Worm (Caenorhabditis elegans) whole organism, early embryonic: Measurements from ENCODE around the gene smg-9.

ENCODE experiments used
- B0310.2 ChIP-seq: sonication (generic microtip); optimal IDR thresholded peaks from 2 replicates; lab custom pipeline; 2016; ENCODE audit warnings: mild to moderate bottlenecking, missing genetic modification characterization, missing compliant biosample characterization
- F13C5.2 ChIP-seq: sonication (generic microtip); optimal IDR thresholded peaks from 2 replicates; lab custom pipeline; 2017; ENCODE audit warnings: mild to moderate bottlenecking, missing genetic modification characterization, inconsistent platforms, missing compliant biosample characterization
- aly-1 ChIP-seq: sonication (generic microtip); optimal IDR thresholded peaks from 2 replicates; lab custom pipeline; 2016; ENCODE audit warnings: missing genetic modification characterization, missing compliant biosample characterization
- ama-1 ChIP-seq: fragments of 150-350 bp; optimal IDR thresholded peaks from 2 replicates; lab custom pipeline; 2014
- ceh-13 ChIP-seq: fragments of 200-800 bp; sonication (Bioruptor generic); optimal IDR thresholded peaks from 2 replicates; lab custom pipeline; 2018; ENCODE audit warnings: mild to moderate bottlenecking, missing genetic modification characterization, missing compliant biosample characterization
- ceh-36 ChIP-seq: sonication (generic microtip); optimal IDR thresholded peaks from 2 replicates; lab custom pipeline; 2016; ENCODE audit warnings: missing genetic modification characterization, inconsistent platforms, missing compliant biosample characterization
- ets-7 ChIP-seq: sonication (generic microtip); optimal IDR thresholded peaks from 2 replicates; lab custom pipeline; 2016; ENCODE audit warnings: missing genotype, missing genetic modification characterization, missing compliant biosample characterization
- flt-1 ChIP-seq: fragments of 200-800 bp; sonication (Bioruptor generic); IDR thresholded peaks from 2 replicates; pipeline ENCODE4 v1.3.6; 2022; ENCODE audit warnings: missing genetic modification characterization, missing compliant biosample characterization
- hmbx-1 ChIP-seq: sonication (generic microtip); optimal IDR thresholded peaks from 2 replicates; lab custom pipeline; 2016; ENCODE audit warnings: mild to moderate bottlenecking, missing genetic modification characterization, missing compliant biosample characterization
- hmg-4 ChIP-seq: fragments of 200-800 bp; sonication (Bioruptor generic); optimal IDR thresholded peaks from 2 replicates; lab custom pipeline; 2018; ENCODE audit warnings: mild to moderate bottlenecking, missing genetic modification characterization, missing compliant biosample characterization
- hnd-1 ChIP-seq: sonication (generic microtip); optimal IDR thresholded peaks from 2 replicates; lab custom pipeline; 2016; ENCODE audit warnings: missing genetic modification characterization, missing compliant biosample characterization
- pes-1 ChIP-seq: fragments of 200-800 bp; sonication (Bioruptor generic); IDR thresholded peaks from 2 replicates; pipeline ENCODE4 v1.3.6; 2022; ENCODE audit warnings: missing genetic modification reagents, missing genetic modification characterization, missing compliant biosample characterization
- scrt-1 ChIP-seq: fragments of 200-800 bp; sonication (Bioruptor generic); IDR thresholded peaks from 2 replicates; pipeline ENCODE4 v1.3.6; 2022; ENCODE audit warnings: missing genetic modification characterization, missing compliant biosample characterization
- sea-1 ChIP-seq: fragments of 200-800 bp; sonication (Bioruptor generic); conservative IDR thresholded peaks from 2 replicates; pipeline ENCODE4 v1.3.6; 2022; ENCODE audit warnings: missing genetic modification characterization, missing compliant biosample characterization
- tbx-11 ChIP-seq: fragments of 200-800 bp; sonication (Bioruptor generic); IDR thresholded peaks from 2 replicates; pipeline ENCODE4 v1.3.6; 2022; ENCODE audit warnings: missing genetic modification characterization, missing compliant biosample characterization
- tbx-37 ChIP-seq: fragments of 200-800 bp; sonication (Bioruptor generic); conservative IDR thresholded peaks from 2 replicates; pipeline ENCODE4 v1.3.6; 2022; ENCODE audit warnings: missing genetic modification reagents, missing genetic modification characterization, missing compliant biosample characterization
- tra-4 ChIP-seq: sonication (generic microtip); optimal IDR thresholded peaks from 2 replicates; lab custom pipeline; 2017; ENCODE audit warnings: missing genetic modification characterization, missing compliant biosample characterization

The smg-9 gene

ce11 chrII:14785906-14786305 lies 33.3 kb upstream of the smg-9 start, which contains the start of gene Y54E2A.9:
Gene Y54E2A.9, minus strand, starts transcription at chrII:14786006.
- TF ChIP-seq hnd-1 (tag; lab: Kevin White, UChicago) (no peak), hmbx-1 (tag; lab: Kevin White, UChicago) (no peak), pes-1 (GFP tag; lab: Robert Waterston, UW) (no peak), ets-7 (no peak), aly-1 (no peak), hmg-4 (no peak), sea-1 (GFP tag; lab: Robert Waterston, UW) (no peak), tra-4 (tag; lab: Kevin White, UChicago) (no peak), ceh-13 (GFP tag; lab: Kevin White, UChicago) (no peak), tbx-11 (GFP tag; lab: Robert Waterston, UW) (no peak), B0310.2 (no peak), ceh-36 (tag; lab: Kevin White, UChicago) (no peak), ama-1 (no peak), tbx-37 (no peak), flt-1 (GFP tag; lab: Robert Waterston, UW) (no peak)

- TF ChIP-seq scrt-1 (GFP tag; lab: Robert Waterston, UW): no peak
- TF ChIP-seq tra-4 (tag; lab: Kevin White, UChicago): no peak
These were observed 27.2 kb upstream of the smg-9 start for ce11 chrII:14779851-14780250.

- TF ChIP-seq tra-4 (tag; lab: Kevin White, UChicago): no peak
- no peak for TF ChIP-seq pes-1 (GFP tag; lab: Robert Waterston, UW)
- TF ChIP-seq B0310.2: no peak
- no peak for TF ChIP-seq hmg-4
- TF ChIP-seq flt-1 (GFP tag; lab: Robert Waterston, UW): no peak
- TF ChIP-seq hmbx-1 (tag; lab: Kevin White, UChicago): no peak
- TF ChIP-seq ceh-36 (tag; lab: Kevin White, UChicago): no peak
- no peak for TF ChIP-seq tbx-11 (GFP tag; lab: Robert Waterston, UW)
- TF ChIP-seq aly-1: no peak
- TF ChIP-seq scrt-1 (GFP tag; lab: Robert Waterston, UW): no peak
- TF ChIP-seq ets-7: no peak
- TF ChIP-seq hnd-1 (tag; lab: Kevin White, UChicago): no peak
- TF ChIP-seq ceh-13 (GFP tag; lab: Kevin White, UChicago): no peak
- no peak for TF ChIP-seq F13C5.2
- no peak for TF ChIP-seq sea-1 (GFP tag; lab: Robert Waterston, UW)
These were observed 25.4 kb upstream of the smg-9 start, which contains the start of gene Y54E2A.8 for ce11 chrII:14778092-14778491. Gene Y54E2A.8, plus strand, starts transcription at chrII:14778345.

DNA sequence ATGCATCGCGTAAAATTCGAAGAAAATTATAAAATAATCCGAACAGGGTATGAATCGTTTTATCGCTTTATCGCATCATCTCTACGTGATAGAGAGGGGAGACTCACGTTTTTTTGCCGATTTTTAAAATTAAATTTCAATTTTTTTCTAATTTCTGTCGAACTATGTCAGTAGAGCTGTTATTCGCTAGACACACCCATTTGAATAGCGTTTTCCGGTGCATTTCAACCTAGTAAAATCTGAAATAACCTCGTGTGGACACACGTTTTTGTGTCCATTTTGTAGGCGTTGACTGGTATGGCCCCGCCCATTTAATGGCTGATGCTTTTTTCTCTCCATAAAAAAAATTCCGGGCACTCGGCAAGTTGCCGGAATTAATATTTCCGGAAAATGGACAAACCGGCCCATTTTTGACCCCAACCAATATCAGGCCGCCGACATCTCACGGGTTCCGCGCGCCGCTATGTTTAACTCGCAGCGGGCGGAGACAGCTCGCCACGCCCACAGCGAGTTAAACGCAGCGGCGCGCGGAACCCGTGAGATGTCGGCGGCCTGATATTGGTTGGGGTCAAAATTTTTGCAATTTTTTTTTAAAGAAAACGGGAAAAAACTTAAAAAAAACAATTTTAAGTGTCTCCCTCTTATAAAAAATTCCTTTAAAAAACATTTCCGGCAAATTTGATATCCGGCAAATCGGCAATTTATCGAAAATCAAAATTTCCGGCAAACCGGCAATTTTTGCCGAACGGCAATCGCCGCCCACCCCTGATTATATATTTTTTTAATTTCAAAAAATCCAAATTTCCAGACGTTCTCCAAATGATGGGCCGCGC lies 20.5 kb upstream of the smg-9 start, which contains the start of gene Y54E2A.7:
TSS of gene Y54E2A.7 (minus strand) at position 51 of the 833 bp plus-strand sequence.
- TF ChIP-seq sea-1 (GFP tag; lab: Robert Waterston, UW) (no peak), hmg-4 (no peak), F13C5.2 (no peak), flt-1 (GFP tag; lab: Robert Waterston, UW) (no peak), pes-1 (GFP tag; lab: Robert Waterston, UW) (no peak; the same call in 1 of the 2 replicates), aly-1 (no peak), hmbx-1 (tag; lab: Kevin White, UChicago) (no peak), tbx-11 (GFP tag; lab: Robert Waterston, UW) (no peak), tra-4 (tag; lab: Kevin White, UChicago) (no peak), hnd-1 (tag; lab: Kevin White, UChicago) (no peak), scrt-1 (GFP tag; lab: Robert Waterston, UW) (no peak), ets-7 (no peak)

DNA sequence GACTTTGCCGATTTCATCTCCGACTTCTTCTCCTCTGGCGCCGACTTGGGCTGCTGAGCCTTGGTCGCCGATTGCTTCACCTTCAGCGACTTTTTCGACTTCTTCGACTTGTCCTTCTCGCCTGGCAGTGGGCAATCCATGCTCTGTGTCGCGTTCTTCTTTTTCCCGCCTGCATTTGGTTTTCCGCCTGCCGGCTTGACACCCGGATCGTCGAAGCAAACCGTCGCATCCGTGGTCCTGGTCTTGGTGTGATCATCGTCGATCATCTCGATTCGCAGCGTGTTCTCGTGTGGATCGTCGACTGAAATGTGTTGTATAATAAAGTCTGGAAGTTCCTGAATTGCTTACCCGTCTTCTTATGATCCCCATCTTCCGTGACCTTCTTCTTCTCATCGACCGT lies 19.5 kb upstream of the smg-9 start:
- TF ChIP-seq F13C5.2: no peak
- no peak for TF ChIP-seq hnd-1 (tag; lab: Kevin White, UChicago)
- TF ChIP-seq B0310.2: no peak
- TF ChIP-seq tbx-37: no peak
- no peak for TF ChIP-seq hmg-4
- no peak for TF ChIP-seq tra-4 (tag; lab: Kevin White, UChicago)
- no peak for TF ChIP-seq hmbx-1 (tag; lab: Kevin White, UChicago)
- TF ChIP-seq scrt-1 (GFP tag; lab: Robert Waterston, UW): no peak
- TF ChIP-seq tbx-11 (GFP tag; lab: Robert Waterston, UW): no peak
- TF ChIP-seq pes-1 (GFP tag; lab: Robert Waterston, UW): no peak
- TF ChIP-seq aly-1: no peak
- TF ChIP-seq flt-1 (GFP tag; lab: Robert Waterston, UW): no peak
- no peak for TF ChIP-seq ceh-36 (tag; lab: Kevin White, UChicago)
- TF ChIP-seq ceh-13 (GFP tag; lab: Kevin White, UChicago): no peak
- TF ChIP-seq ets-7: no peak
- no peak for TF ChIP-seq ama-1
- no peak for TF ChIP-seq sea-1 (GFP tag; lab: Robert Waterston, UW)

DNA sequence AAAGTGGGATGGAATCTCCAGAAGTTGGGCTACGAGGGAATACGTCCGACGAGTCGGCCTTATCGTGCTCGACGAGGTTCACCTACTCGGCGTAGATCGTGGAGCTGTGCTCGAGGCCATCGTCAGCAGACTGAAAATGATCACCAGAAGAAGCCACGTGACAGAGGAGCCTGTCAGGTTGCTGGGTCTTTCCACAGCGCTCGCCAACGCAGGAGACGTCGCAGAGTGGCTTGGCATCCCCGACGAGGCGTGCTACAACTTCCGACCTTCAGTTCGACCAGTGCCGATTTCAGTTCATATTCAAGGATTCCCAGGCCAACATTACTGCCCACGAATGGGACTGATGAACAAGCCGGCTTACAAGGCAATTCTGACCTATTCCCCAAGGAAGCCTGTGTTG lies 18.4 kb upstream of the smg-9 start:
- no peak for TF ChIP-seq hnd-1 (tag; lab: Kevin White, UChicago)
- TF ChIP-seq ets-7: no peak
- no peak for TF ChIP-seq scrt-1 (GFP tag; lab: Robert Waterston, UW)
- no peak for TF ChIP-seq tbx-11 (GFP tag; lab: Robert Waterston, UW)
- no peak for TF ChIP-seq F13C5.2
- TF ChIP-seq tra-4 (tag; lab: Kevin White, UChicago): no peak
- TF ChIP-seq tbx-37: no peak
- TF ChIP-seq ceh-36 (tag; lab: Kevin White, UChicago): no peak

ce11 chrII:14768804-14769203 lies 16.2 kb upstream of the smg-9 start:
- no peak for TF ChIP-seq hmbx-1 (tag; lab: Kevin White, UChicago)

ce11 chrII:14765697-14766096 lies 13.0 kb upstream of the smg-9 start:
- 0 out of 2 replicates have a peak, but pooled peaks have one; percentile 48 for TF ChIP-seq pes-1 (GFP tag; lab: Robert Waterston, UW)
